Worm (Caenorhabditis elegans): ENCODE measurements around the gene W02D7.6.

The W02D7.6 gene

DNA sequence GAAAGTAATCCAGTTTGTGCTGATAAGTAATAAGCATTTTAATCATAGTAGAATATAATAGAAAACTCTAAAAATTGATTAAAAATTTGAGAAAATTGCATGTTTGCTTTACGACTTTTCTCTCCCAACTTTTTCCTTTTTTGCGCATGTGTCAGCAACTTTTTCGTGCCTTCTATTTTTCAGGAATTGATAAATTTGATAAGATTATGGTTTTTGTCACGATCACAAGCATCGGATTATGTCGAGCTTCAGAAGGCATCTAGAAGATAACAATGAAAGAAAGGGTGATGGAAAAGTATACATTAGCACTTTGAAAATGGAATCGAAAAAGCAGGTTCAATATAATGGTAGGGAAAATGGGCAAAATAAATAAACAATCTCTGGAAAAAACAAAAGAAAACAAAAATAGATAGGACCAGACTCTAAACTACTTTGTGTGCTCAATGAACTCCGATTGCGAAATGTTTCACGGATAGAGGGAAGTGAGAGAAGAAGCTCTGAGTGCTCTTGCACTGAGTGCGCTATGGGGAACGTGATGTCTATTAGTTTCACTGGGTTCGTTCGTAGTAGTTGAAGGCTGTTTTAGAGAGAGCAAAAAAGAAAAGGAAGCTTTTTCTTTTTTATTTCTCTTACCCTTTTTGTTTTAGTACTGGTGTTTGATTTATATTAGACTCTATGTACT, 13.0 kb downstream of the W02D7.6 start:
- no peak for TF ChIP-seq flt-1 (GFP tag; IDR thresholded peaks at IDR 0.05)
- no peak for TF ChIP-seq hmbx-1 (tag; optimal IDR thresholded peaks at IDR 0.05)
- no peak for TF ChIP-seq ama-1 (optimal IDR thresholded peaks at IDR 0.05)
- no peak for TF ChIP-seq ets-7 (tag; optimal IDR thresholded peaks at IDR 0.05)
- TF ChIP-seq pes-1 (GFP tag; IDR thresholded peaks at IDR 0.05), result no peak
- TF ChIP-seq hmg-4 (GFP tag; optimal IDR thresholded peaks at IDR 0.05), result no peak
- TF ChIP-seq ceh-36 (tag; optimal IDR thresholded peaks at IDR 0.05), result no peak
- no peak for TF ChIP-seq B0310.2 (tag; optimal IDR thresholded peaks at IDR 0.05)

DNA sequence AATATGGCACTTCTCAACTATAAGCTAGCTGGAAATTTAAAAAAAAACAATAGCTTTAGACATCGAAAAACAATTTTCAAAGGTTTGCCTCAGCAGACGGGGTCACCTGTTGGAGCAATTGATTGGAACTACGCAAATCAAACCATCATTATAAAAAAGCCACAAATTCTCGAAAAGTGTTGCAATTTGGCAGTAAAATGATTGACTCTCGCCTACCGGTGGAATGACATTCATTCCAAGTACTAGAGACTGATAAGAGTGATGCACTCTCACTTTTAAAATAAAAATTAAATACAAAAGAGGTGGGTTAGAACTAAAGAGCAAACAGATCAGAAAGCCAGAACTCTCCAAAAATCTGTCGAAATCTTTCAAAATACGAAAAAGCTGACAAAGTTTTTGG, 15.9 kb downstream of the W02D7.6 start:
- TF ChIP-seq aly-1 (tag; optimal IDR thresholded peaks at IDR 0.05) (no peak), F13C5.2 (tag; optimal IDR thresholded peaks at IDR 0.05) (no peak), scrt-1 (GFP tag; IDR thresholded peaks at IDR 0.05) (no peak)

DNA sequence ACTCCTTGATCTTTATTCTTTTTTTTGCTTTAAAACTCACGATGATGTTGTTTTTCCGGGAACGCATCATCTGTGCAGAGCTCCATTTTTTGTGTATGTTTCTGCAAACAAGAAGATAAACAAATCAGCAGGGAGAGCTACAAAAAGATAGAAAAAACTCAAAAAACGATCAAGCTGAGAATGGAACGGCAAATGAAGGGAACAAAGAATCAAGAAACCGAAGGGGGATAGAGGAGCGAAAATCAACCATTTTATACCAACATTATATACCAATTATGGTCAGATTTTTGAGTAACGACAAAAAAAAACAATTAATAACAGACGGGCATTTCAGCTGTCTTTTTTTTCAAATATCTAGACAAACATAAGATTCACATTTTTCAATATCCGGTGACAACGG, 16.5 kb downstream of the W02D7.6 start, which contains the start of gene slc-17.5:
Gene slc-17.5, minus strand, starts transcription at position 101 of the 400 bp plus-strand sequence.
- TF ChIP-seq pes-1 (GFP tag; IDR thresholded peaks at IDR 0.05) (no peak), B0310.2 (tag; optimal IDR thresholded peaks at IDR 0.05) (no peak), flt-1 (GFP tag; IDR thresholded peaks at IDR 0.05) (no peak), ceh-36 (tag; optimal IDR thresholded peaks at IDR 0.05) (no peak), aly-1 (tag; optimal IDR thresholded peaks at IDR 0.05) (no peak), tra-4 (tag; optimal IDR thresholded peaks at IDR 0.05) (no peak), tbx-37 (GFP tag; conservative IDR thresholded peaks at IDR 0.05) (no peak), ama-1 (optimal IDR thresholded peaks at IDR 0.05) (no peak), F13C5.2 (tag; optimal IDR thresholded peaks at IDR 0.05) (no peak), sea-1 (GFP tag; conservative IDR thresholded peaks at IDR 0.05) (no peak), scrt-1 (GFP tag; IDR thresholded peaks at IDR 0.05) (no peak), ceh-13 (GFP tag; optimal IDR thresholded peaks at IDR 0.05) (no peak), tbx-11 (GFP tag; IDR thresholded peaks at IDR 0.05) (no peak)

DNA sequence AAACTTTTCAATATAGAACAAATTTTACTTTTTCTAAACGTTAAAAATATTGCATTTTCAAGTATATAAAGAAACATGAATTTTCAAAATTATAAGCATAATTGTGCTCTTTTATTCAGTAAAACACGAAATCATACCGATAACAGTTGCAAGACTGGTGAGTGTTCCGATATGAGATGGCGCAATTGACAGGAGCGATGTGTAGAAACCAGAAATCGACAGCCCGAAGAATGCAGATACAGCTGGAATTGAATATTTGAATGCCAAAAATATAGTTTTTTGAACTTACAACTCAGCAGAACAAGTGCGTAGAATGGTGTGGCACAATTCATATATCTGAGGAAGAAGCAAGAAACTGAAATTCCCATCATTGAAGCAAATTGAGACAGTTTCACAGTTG, 18.4 kb downstream of the W02D7.6 start:
- TF ChIP-seq hmbx-1 (tag; optimal IDR thresholded peaks at IDR 0.05) (no peak), sea-1 (GFP tag; conservative IDR thresholded peaks at IDR 0.05) (no peak), pes-1 (GFP tag; IDR thresholded peaks at IDR 0.05) (no peak), tbx-11 (GFP tag; IDR thresholded peaks at IDR 0.05) (no peak), ama-1 (optimal IDR thresholded peaks at IDR 0.05) (no peak), ets-7 (tag; optimal IDR thresholded peaks at IDR 0.05) (no peak), B0310.2 (tag; optimal IDR thresholded peaks at IDR 0.05) (no peak), aly-1 (tag; optimal IDR thresholded peaks at IDR 0.05) (no peak), F13C5.2 (tag; optimal IDR thresholded peaks at IDR 0.05) (no peak), hnd-1 (tag; optimal IDR thresholded peaks at IDR 0.05) (no peak), scrt-1 (GFP tag; IDR thresholded peaks at IDR 0.05) (no peak), ceh-13 (GFP tag; optimal IDR thresholded peaks at IDR 0.05) (no peak)

DNA sequence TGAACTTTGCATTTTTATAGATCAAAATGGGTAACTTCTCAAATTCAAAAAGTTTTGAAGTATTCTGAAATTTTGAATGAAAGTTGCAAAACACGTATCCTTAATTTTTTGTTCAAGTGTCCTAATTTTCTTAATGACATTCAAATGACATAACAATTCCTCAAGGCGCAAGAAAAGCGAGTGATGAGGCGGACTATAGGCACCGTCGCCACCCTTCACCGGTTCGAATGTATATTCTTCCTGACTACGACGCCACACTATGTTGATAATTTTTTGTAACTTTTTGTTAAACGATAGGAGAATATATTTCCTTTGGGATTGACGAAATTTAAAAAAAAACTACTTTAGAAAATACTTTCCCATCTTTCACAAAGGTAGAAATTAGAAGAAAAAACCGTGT, 19.7 kb downstream of the W02D7.6 start:
- TF ChIP-seq tbx-37 (GFP tag; conservative IDR thresholded peaks at IDR 0.05) (no peak), ets-7 (tag; optimal IDR thresholded peaks at IDR 0.05) (no peak), F13C5.2 (tag; optimal IDR thresholded peaks at IDR 0.05) (no peak), tra-4 (tag; optimal IDR thresholded peaks at IDR 0.05) (no peak), hmbx-1 (tag; optimal IDR thresholded peaks at IDR 0.05) (no peak), hnd-1 (tag; optimal IDR thresholded peaks at IDR 0.05) (no peak), tbx-11 (GFP tag; IDR thresholded peaks at IDR 0.05) (no peak), aly-1 (tag; optimal IDR thresholded peaks at IDR 0.05) (no peak), ceh-13 (GFP tag; optimal IDR thresholded peaks at IDR 0.05) (no peak), B0310.2 (tag; optimal IDR thresholded peaks at IDR 0.05) (no peak), scrt-1 (GFP tag; IDR thresholded peaks at IDR 0.05) (no peak), pes-1 (GFP tag; IDR thresholded peaks at IDR 0.05) (no peak), ceh-36 (tag; optimal IDR thresholded peaks at IDR 0.05) (no peak), sea-1 (GFP tag; conservative IDR thresholded peaks at IDR 0.05) (no peak), hmg-4 (GFP tag; optimal IDR thresholded peaks at IDR 0.05) (no peak), ama-1 (optimal IDR thresholded peaks at IDR 0.05) (no peak), flt-1 (GFP tag; IDR thresholded peaks at IDR 0.05) (no peak)

DNA sequence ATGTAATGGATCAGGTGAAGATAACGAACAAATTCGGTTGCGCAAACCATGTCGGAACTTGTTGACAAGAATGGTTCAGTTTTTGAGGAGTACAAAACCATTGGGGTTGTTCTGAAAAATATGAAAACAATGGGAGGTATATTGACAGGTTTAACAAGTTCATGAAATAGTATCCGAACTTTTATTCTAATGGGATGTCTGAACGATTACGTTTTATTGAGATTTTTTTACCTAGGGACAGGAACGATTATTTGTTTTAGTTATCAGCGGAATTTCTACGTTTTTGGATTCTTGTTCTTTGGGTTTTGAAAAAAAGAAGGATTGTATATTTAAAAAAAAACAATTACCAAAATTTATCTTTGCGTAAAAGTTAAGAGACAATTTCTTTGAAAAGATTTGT, 20.5 kb downstream of the W02D7.6 start, which contains the start of gene str-135:
Gene str-135, minus strand, starts transcription at position 101 of the 400 bp plus-strand sequence.
- TF ChIP-seq scrt-1 (GFP tag; IDR thresholded peaks at IDR 0.05) (no peak), pes-1 (GFP tag; IDR thresholded peaks at IDR 0.05) (no peak), hmbx-1 (tag; optimal IDR thresholded peaks at IDR 0.05) (no peak), tbx-11 (GFP tag; IDR thresholded peaks at IDR 0.05) (no peak), sea-1 (GFP tag; conservative IDR thresholded peaks at IDR 0.05) (no peak), B0310.2 (tag; optimal IDR thresholded peaks at IDR 0.05) (no peak), ceh-13 (GFP tag; optimal IDR thresholded peaks at IDR 0.05) (no peak), tra-4 (tag; optimal IDR thresholded peaks at IDR 0.05) (no peak), hmg-4 (GFP tag; optimal IDR thresholded peaks at IDR 0.05) (no peak), aly-1 (tag; optimal IDR thresholded peaks at IDR 0.05) (no peak)

DNA sequence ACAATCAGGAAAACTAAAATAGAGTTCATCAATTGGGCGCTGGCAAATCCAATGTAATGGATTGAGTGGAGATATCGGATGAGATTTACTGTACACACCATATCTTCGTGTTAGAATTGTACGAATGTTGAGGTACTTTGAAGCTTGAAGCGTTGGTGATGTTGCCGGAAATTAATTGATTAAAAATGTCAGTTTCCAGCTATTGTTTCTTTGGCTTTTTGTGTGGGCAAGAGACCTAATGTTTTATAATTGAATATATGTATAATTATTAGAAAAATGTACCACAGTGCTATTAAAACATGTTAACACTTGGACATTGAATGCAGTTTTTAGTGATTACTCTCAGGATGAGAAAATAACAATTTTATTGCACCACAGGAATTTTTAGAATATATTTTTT, 22.5 kb downstream of the W02D7.6 start, which contains the start of gene str-136:
Gene str-136, minus strand, starts transcription at position 101 of the 400 bp plus-strand sequence.
- TF ChIP-seq aly-1 (tag; optimal IDR thresholded peaks at IDR 0.05), result no peak
- no peak for TF ChIP-seq tbx-11 (GFP tag; IDR thresholded peaks at IDR 0.05)
- TF ChIP-seq flt-1 (GFP tag; IDR thresholded peaks at IDR 0.05), result no peak
- TF ChIP-seq scrt-1 (GFP tag; IDR thresholded peaks at IDR 0.05), result no peak
- no peak for TF ChIP-seq tbx-37 (GFP tag; conservative IDR thresholded peaks at IDR 0.05)
- no peak for TF ChIP-seq B0310.2 (tag; optimal IDR thresholded peaks at IDR 0.05)
- TF ChIP-seq ama-1 (optimal IDR thresholded peaks at IDR 0.05), result no peak
- TF ChIP-seq ceh-36 (tag; optimal IDR thresholded peaks at IDR 0.05), result no peak
- TF ChIP-seq pes-1 (GFP tag; IDR thresholded peaks at IDR 0.05), result no peak

DNA sequence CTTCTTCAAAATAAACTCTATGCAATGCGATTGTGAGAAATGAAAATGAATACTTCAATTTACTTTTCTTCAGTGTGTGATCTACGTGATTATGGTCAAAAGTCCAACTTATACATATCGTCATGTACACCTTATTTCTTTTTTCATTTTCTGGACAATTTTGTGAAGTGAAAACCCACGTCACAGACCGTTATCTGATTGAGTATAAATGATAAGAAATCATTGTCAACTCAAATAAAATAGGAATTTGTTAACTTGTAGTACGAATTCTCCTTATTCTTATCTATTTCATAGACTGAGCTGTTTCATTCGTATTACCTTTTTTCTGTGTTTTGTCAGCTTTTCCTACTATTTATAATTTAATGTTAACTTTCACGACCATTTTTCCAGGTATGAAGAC, 29.3 kb downstream of the W02D7.6 start, which contains the start of gene asp-5:
Gene asp-5, plus strand, starts transcription at position 391 of the 400 bp plus-strand sequence.
- no peak for TF ChIP-seq ceh-13 (GFP tag; optimal IDR thresholded peaks at IDR 0.05)
- TF ChIP-seq B0310.2 (tag; optimal IDR thresholded peaks at IDR 0.05), result no peak
- no peak for TF ChIP-seq hmg-4 (GFP tag; optimal IDR thresholded peaks at IDR 0.05)
- no peak for TF ChIP-seq ceh-36 (tag; optimal IDR thresholded peaks at IDR 0.05)
- TF ChIP-seq pes-1 (GFP tag; IDR thresholded peaks at IDR 0.05), result no peak
- no peak for TF ChIP-seq tbx-11 (GFP tag; IDR thresholded peaks at IDR 0.05)
- TF ChIP-seq flt-1 (GFP tag; IDR thresholded peaks at IDR 0.05), result no peak
- TF ChIP-seq tbx-37 (GFP tag; conservative IDR thresholded peaks at IDR 0.05), result no peak
- no peak for TF ChIP-seq ets-7 (tag; optimal IDR thresholded peaks at IDR 0.05)
- TF ChIP-seq tra-4 (tag; optimal IDR thresholded peaks at IDR 0.05), result no peak
- TF ChIP-seq hnd-1 (tag; optimal IDR thresholded peaks at IDR 0.05), result no peak
- no peak for TF ChIP-seq aly-1 (tag; optimal IDR thresholded peaks at IDR 0.05)
- no peak for TF ChIP-seq ama-1 (optimal IDR thresholded peaks at IDR 0.05)
- TF ChIP-seq hmbx-1 (tag; optimal IDR thresholded peaks at IDR 0.05), result no peak
- TF ChIP-seq F13C5.2 (tag; optimal IDR thresholded peaks at IDR 0.05), result no peak
- TF ChIP-seq sea-1 (GFP tag; conservative IDR thresholded peaks at IDR 0.05), result no peak
- TF ChIP-seq scrt-1 (GFP tag; IDR thresholded peaks at IDR 0.05), result no peak
